Fruit fly (Drosophila melanogaster) whole organism, embryonic: ENCODE results near the gene sud1.

Experiments
- Ada2b ChIP-seq: fragments of 200-800 bp; sonication (Bioruptor generic); IDR thresholded peaks from 2 replicates; pipeline ENCODE4 v1.3.6; 2022; ENCODE audit warnings: missing biosample characterization, missing genetic modification characterization
- B-H2 ChIP-seq: fragments of 200-800 bp; sonication (Bioruptor generic); optimal IDR thresholded peaks from 2 replicates; lab custom pipeline; 2018; ENCODE audit warnings: missing biosample characterization, mild to moderate bottlenecking, missing genetic modification characterization
- Bdp1 ChIP-seq: fragments of 200-800 bp; sonication (Bioruptor generic); optimal IDR thresholded peaks from 3 replicates; lab custom pipeline; 2016; ENCODE audit warnings: missing biosample characterization, missing genetic modification characterization
- CG10267 ChIP-seq: fragments of 200-800 bp; sonication (Bioruptor generic); optimal IDR thresholded peaks from 2 replicates; lab custom pipeline; 2018; ENCODE audit warnings: missing biosample characterization, mild to moderate bottlenecking, missing genetic modification characterization, moderate library complexity
- CG10366 ChIP-seq: fragments of 200-800 bp; sonication (Bioruptor generic); IDR thresholded peaks from 2 replicates; pipeline ENCODE4 v1.3.6; 2022; ENCODE audit warnings: missing biosample characterization, missing genetic modification characterization
- CG10431 ChIP-seq: fragments of 200-800 bp; sonication (Bioruptor generic); optimal IDR thresholded peaks from 3 replicates; lab custom pipeline; 2018; ENCODE audit warnings: missing biosample characterization, mild to moderate bottlenecking, missing genetic modification characterization
- CG11247 ChIP-seq: fragments of 200-800 bp; sonication (Bioruptor generic); IDR thresholded peaks from 2 replicates; pipeline ENCODE4 v1.3.6; 2022; ENCODE audit warnings: missing biosample characterization, missing genetic modification characterization
- CG11398 ChIP-seq: fragments of 200-800 bp; sonication (Bioruptor generic); optimal IDR thresholded peaks from 2 replicates; lab custom pipeline; 2016; ENCODE audit warnings: missing biosample characterization, missing genetic modification characterization
- CG12236 ChIP-seq: fragments of 200-800 bp; sonication (Bioruptor generic); optimal IDR thresholded peaks from 2 replicates; lab custom pipeline; 2016; ENCODE audit warnings: missing biosample characterization, missing genetic modification characterization
- CG12659 ChIP-seq: fragments of 200-800 bp; sonication (Bioruptor generic); optimal IDR thresholded peaks from 3 replicates; lab custom pipeline; 2017; ENCODE audit warnings: mild to moderate bottlenecking, missing biosample characterization, missing genetic modification reagents, missing genetic modification characterization
- CG13123 ChIP-seq: fragments of 200-800 bp; sonication (Bioruptor generic); optimal IDR thresholded peaks from 2 replicates; lab custom pipeline; 2016; ENCODE audit warnings: missing biosample characterization, missing genetic modification characterization
- CG14050 ChIP-seq: fragments of 200-800 bp; sonication (Bioruptor generic); IDR thresholded peaks from 3 replicates; pipeline ENCODE4 v1.3.6; 2022; ENCODE audit warnings: missing biosample characterization, missing genetic modification characterization
- CG14860 ChIP-seq: fragments of 200-800 bp; sonication (Bioruptor generic); IDR thresholded peaks from 3 replicates; pipeline ENCODE4 v1.3.6; 2022; ENCODE audit warnings: missing biosample characterization, missing genetic modification characterization; ENCODE audit not compliant: partially characterized antibody
- CG17385 ChIP-seq: fragments of 200-800 bp; sonication (Bioruptor generic); optimal IDR thresholded peaks from 3 replicates; lab custom pipeline; 2018; ENCODE audit warnings: missing biosample characterization, mild to moderate bottlenecking, missing genetic modification characterization
- CG17829 ChIP-seq: fragments of 200-800 bp; optimal IDR thresholded peaks from 2 replicates; lab custom pipeline; 2019; ENCODE audit warnings: missing biosample characterization, mild to moderate bottlenecking, missing genetic modification characterization, moderate library complexity
- CG18476 ChIP-seq: fragments of 200-800 bp; sonication (Bioruptor generic); optimal IDR thresholded peaks from 2 replicates; lab custom pipeline; 2016; ENCODE audit warnings: missing biosample characterization, mild to moderate bottlenecking, missing genetic modification characterization
- CG2120 ChIP-seq: fragments of 200-800 bp; sonication (Bioruptor generic); optimal IDR thresholded peaks from 3 replicates; lab custom pipeline; 2016; ENCODE audit warnings: missing biosample characterization, missing genetic modification characterization
- CG30403 ChIP-seq: fragments of 200-800 bp; sonication (Bioruptor generic); optimal IDR thresholded peaks from 3 replicates; lab custom pipeline; 2016; ENCODE audit warnings: missing biosample characterization, missing genetic modification characterization
- CG32532 ChIP-seq: fragments of 200-800 bp; sonication (Bioruptor generic); IDR thresholded peaks from 2 replicates; pipeline ENCODE4 v1.3.6; 2022; ENCODE audit warnings: missing biosample characterization, missing genetic modification characterization
- CG3726 ChIP-seq: fragments of 200-800 bp; sonication (Bioruptor generic); IDR thresholded peaks from 3 replicates; pipeline ENCODE4, ENCODE4 v1.3.6; 2022; ENCODE audit warnings: missing biosample characterization, missing genetic modification characterization
- CG43689 ChIP-seq: fragments of 200-800 bp; sonication (Bioruptor generic); IDR thresholded peaks from 2 replicates; pipeline ENCODE4 v1.3.6; 2022; ENCODE audit warnings: missing biosample characterization, missing genetic modification characterization
- CG4730 ChIP-seq: fragments of 200-800 bp; sonication (Bioruptor generic); IDR thresholded peaks from 2 replicates; pipeline ENCODE4 v1.3.6; 2022; ENCODE audit warnings: missing biosample characterization, missing genetic modification characterization
- CG6689 ChIP-seq: fragments of 200-800 bp; sonication (Bioruptor generic); IDR thresholded peaks from 2 replicates; pipeline ENCODE4 v1.3.6; 2022; ENCODE audit warnings: missing biosample characterization, missing genetic modification characterization
- CG6791 ChIP-seq: fragments of 200-800 bp; sonication (Bioruptor generic); IDR thresholded peaks from 3 replicates; pipeline ENCODE4 v1.3.6; 2022; ENCODE audit warnings: missing biosample characterization, missing genetic modification characterization; ENCODE audit not compliant: partially characterized antibody
- CrebB ChIP-seq: fragments of 200-800 bp; sonication (Bioruptor generic); optimal IDR thresholded peaks from 3 replicates; lab custom pipeline; 2018; ENCODE audit warnings: missing biosample characterization, mild to moderate bottlenecking, missing genetic modification characterization
- Deaf1 ChIP-seq: fragments of 200-800 bp; optimal IDR thresholded peaks from 3 replicates; lab custom pipeline; 2019; ENCODE audit warnings: missing biosample characterization, mild to moderate bottlenecking, missing genetic modification characterization, moderate library complexity
- Dp ChIP-seq: fragments of 200-800 bp; sonication (Bioruptor generic); optimal IDR thresholded peaks from 2 replicates; lab custom pipeline; 2018; ENCODE audit warnings: missing biosample characterization, mild to moderate bottlenecking, missing genetic modification characterization, moderate library complexity
- E2f2 ChIP-seq: fragments of 200-800 bp; sonication (Bioruptor generic); IDR thresholded peaks from 2 replicates; pipeline ENCODE4 v1.3.6; 2022; ENCODE audit warnings: missing biosample characterization, missing genetic modification characterization
- Hmr ChIP-seq: fragments of 200-800 bp; sonication (Bioruptor generic); optimal IDR thresholded peaks from 3 replicates; lab custom pipeline; 2017; ENCODE audit warnings: mild to moderate bottlenecking, missing biosample characterization, missing genetic modification reagents, missing genetic modification characterization
- Hr3 ChIP-seq: fragments of 200-800 bp; sonication (Bioruptor generic); optimal IDR thresholded peaks from 3 replicates; lab custom pipeline; 2016; ENCODE audit warnings: missing biosample characterization, missing genetic modification characterization
- Med ChIP-seq: fragments of 200-800 bp; sonication (Bioruptor generic); peaks from one replicate; lab custom pipeline; 2016; ENCODE audit warnings: missing biosample characterization, missing genetic modification characterization, mild to moderate bottlenecking, inconsistent platforms, moderate library complexity
- Meics ChIP-seq: fragments of 200-800 bp; sonication (Bioruptor generic); optimal IDR thresholded peaks from 2 replicates; lab custom pipeline; 2017; ENCODE audit warnings: missing biosample characterization, mild to moderate bottlenecking, missing genetic modification characterization
- Oli ChIP-seq: fragments of 200-800 bp; sonication (Bioruptor generic); optimal IDR thresholded peaks from 2 replicates; lab custom pipeline; 2018; ENCODE audit warnings: missing biosample characterization, mild to moderate bottlenecking, missing genetic modification characterization, moderate library complexity
- Pdp1 ChIP-seq, 2 experiments: fragments of 200-800 bp; sonication (Bioruptor generic); optimal IDR thresholded peaks; 3 replicates each; lab custom pipeline; 2016; ENCODE audit warnings: missing biosample characterization in 2 of 2, missing genetic modification characterization in 2 of 2, mild to moderate bottlenecking in 1 of 2, moderate library complexity in 1 of 2
- Spps ChIP-seq: fragments of 200-800 bp; sonication (Bioruptor generic); optimal IDR thresholded peaks from 2 replicates; lab custom pipeline; 2018; ENCODE audit warnings: missing biosample characterization, mild to moderate bottlenecking, missing genetic modification characterization
- Sry-δ ChIP-seq: fragments of 200-800 bp; sonication (Bioruptor generic); optimal IDR thresholded peaks from 2 replicates; lab custom pipeline; 2016; ENCODE audit warnings: missing biosample characterization, missing genetic modification characterization
- chif ChIP-seq, 2 experiments: fragments of 200-800 bp; sonication (Bioruptor generic); optimal IDR thresholded peaks; 3 replicates each; lab custom pipeline; 2016; ENCODE audit warnings: missing biosample characterization in 2 of 2, missing genetic modification characterization in 2 of 2
- chn ChIP-seq: fragments of 200-800 bp; sonication (Bioruptor generic); optimal IDR thresholded peaks from 2 replicates; lab custom pipeline; 2016; ENCODE audit warnings: missing biosample characterization, missing genetic modification characterization
- crp ChIP-seq, 2 experiments: fragments of 200-800 bp; sonication (Bioruptor generic); optimal IDR thresholded peaks; 2 replicates in 1 of 2; 3 replicates in 1 of 2; lab custom pipeline; 2017; ENCODE audit warnings: missing biosample characterization in 2 of 2, missing genetic modification characterization in 2 of 2, mild to moderate bottlenecking in 1 of 2, moderate library complexity in 1 of 2
- ftz-f1 ChIP-seq: fragments of 200-800 bp; sonication (Bioruptor generic); optimal IDR thresholded peaks from 2 replicates; lab custom pipeline; 2016; ENCODE audit warnings: missing biosample characterization, missing genetic modification characterization
- gcm2 ChIP-seq: fragments of 200-800 bp; sonication (Bioruptor generic); optimal IDR thresholded peaks from 2 replicates; lab custom pipeline; 2016; ENCODE audit warnings: missing biosample characterization, missing genetic modification characterization
- ken ChIP-seq: fragments of 200-800 bp; sonication (Bioruptor generic); IDR thresholded peaks from 3 replicates; pipeline ENCODE4 v1.3.6; 2022; ENCODE audit warnings: missing biosample characterization, missing genetic modification characterization
- knrl ChIP-seq: fragments of 200-800 bp; sonication (Bioruptor generic); IDR thresholded peaks from 3 replicates; pipeline ENCODE4 v1.3.6; 2022; ENCODE audit warnings: missing biosample characterization, missing genetic modification characterization; ENCODE audit not compliant: partially characterized antibody
- lmd ChIP-seq: fragments of 200-800 bp; sonication (Bioruptor generic); IDR thresholded peaks from 2 replicates; pipeline ENCODE4 v1.3.6; 2022; ENCODE audit warnings: missing biosample characterization, missing genetic modification characterization
- pros ChIP-seq: fragments of 200-800 bp; sonication (Bioruptor generic); optimal IDR thresholded peaks from 3 replicates; lab custom pipeline; 2019; ENCODE audit warnings: missing biosample characterization, mild to moderate bottlenecking, missing genetic modification characterization, moderate library complexity
- ranshi ChIP-seq: fragments of 200-800 bp; sonication (Bioruptor generic); IDR thresholded peaks from 2 replicates; pipeline ENCODE4 v1.3.6; 2022; ENCODE audit warnings: missing biosample characterization, missing genetic modification characterization
- sens ChIP-seq: fragments of 200-800 bp; sonication (Bioruptor generic); peaks from one replicate; lab custom pipeline; 2016; ENCODE audit warnings: missing biosample characterization, missing genetic modification characterization
- so ChIP-seq: fragments of 200-800 bp; sonication (Bioruptor generic); IDR thresholded peaks from 3 replicates; pipeline ENCODE4 v1.3.6; 2022; ENCODE audit warnings: missing biosample characterization, missing genetic modification characterization
- sug ChIP-seq: fragments of 200-800 bp; optimal IDR thresholded peaks from 2 replicates; lab custom pipeline; 2019; ENCODE audit warnings: missing biosample characterization, mild to moderate bottlenecking, missing genetic modification characterization, moderate library complexity

sud1 gene

DNA sequence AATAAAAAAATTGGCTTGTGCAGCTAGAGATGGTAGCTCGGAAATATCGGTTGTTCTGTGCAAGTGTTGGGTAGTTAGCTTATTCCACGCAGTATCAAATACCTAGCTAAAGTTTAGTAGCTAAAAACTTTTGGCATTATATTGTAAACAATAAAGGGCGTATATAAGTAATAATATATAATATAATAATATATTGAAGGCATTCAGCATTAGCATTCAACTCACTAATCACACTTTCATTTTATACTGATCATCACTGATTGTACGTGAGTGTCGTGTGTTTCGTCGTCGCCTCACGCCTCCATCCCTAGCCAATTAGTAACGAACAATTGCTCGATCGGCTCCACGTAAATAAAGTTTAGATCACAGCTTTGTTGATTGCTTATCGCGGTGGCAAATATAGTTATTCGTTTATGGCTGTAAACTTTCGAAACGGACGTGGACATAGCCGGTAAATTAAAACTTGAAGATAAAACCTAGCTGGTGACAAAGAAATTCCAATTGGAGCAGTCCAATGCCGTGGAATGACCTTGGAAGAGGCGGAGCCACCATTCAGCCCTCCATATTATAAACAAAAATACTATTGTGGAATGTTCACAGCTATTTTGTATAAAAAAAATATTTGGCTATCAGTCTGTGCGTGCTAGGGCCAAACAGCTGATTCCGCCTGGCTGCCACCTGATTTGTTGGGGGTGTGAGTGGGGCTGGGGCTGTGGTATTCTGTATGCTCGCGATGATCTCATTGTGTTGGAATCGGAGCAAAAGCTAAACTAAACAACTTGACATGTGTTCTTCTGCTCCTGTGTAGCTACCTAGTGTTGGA is at the start of gene sud1, which contains the start of the genes PIG-S and CG11168:
TSS of gene sud1 (minus strand) at position 51 of the 823 bp plus-strand sequence.
TSS of gene PIG-S (minus strand) at position 51 of the 823 bp plus-strand sequence.
TSS of gene CG11168 (plus strand) at position 293 of the 823 bp plus-strand sequence.
- TF ChIP-seq Hmr (GFP tag; lab: Kevin White, UChicago) (no peak), lmd (GFP tag; lab: Robert Waterston, UW) (peak; percentile 80), pros (GFP tag; lab: Kevin White, UChicago) (no peak), CG3726 (GFP tag; lab: Robert Waterston, UW) (peak; percentile 32; the same call in 1 of the 3 replicates), CG14050 (GFP tag; lab: Robert Waterston, UW) (peak; percentile 47; the same call in 2 of the 3 replicates), E2f2 (GFP tag; lab: Robert Waterston, UW) (peak; percentile 26; the same call in 1 of the 2 replicates), Pdp1 (GFP tag; optimal IDR thresholded peaks at IDR 0.05; lab: Kevin White, UChicago) (no peak), ftz-f1 (GFP tag; lab: Kevin White, UChicago) (peak; percentile 93), knrl (GFP tag; lab: Robert Waterston, UW) (peak; percentile 98), CG12236 (GFP tag; lab: Kevin White, UChicago) (no peak), CG6689 (0 out of 2 replicates have a peak, but pooled peaks have one; percentile 24), CG13123 (peak; percentile 48), Ada2b (GFP tag; lab: Robert Waterston, UW) (peak; percentile 55; the same call in 1 of the 2 replicates), CG17829 (tag; lab: Kevin White, UChicago) (peak; percentile 62), CG18476 (GFP tag; lab: Kevin White, UChicago) (peak; percentile 66), crp (GFP tag; optimal IDR thresholded peaks at IDR 0.05; lab: Kevin White, UChicago) (peak; percentile 26 to 76), ranshi (GFP tag; lab: Robert Waterston, UW) (peak; percentile 74; the same call in 1 of the 2 replicates), Hr3 (GFP tag; lab: Kevin White, UChicago) (peak; percentile 84), gcm2 (no peak), CG32532 (GFP tag; lab: Robert Waterston, UW) (peak; percentile 58), Med (GFP tag; lab: Kevin White, UChicago) (peak; percentile 81), CG14860 (GFP tag; lab: Robert Waterston, UW) (peak; percentile 94), Bdp1 (no peak), CG30403 (GFP tag; lab: Kevin White, UChicago) (peak; percentile 65), CG10431 (GFP tag; lab: Kevin White, UChicago) (no peak), sens (GFP tag; lab: Kevin White, UChicago) (no peak), CrebB (tag; lab: Kevin White, UChicago) (no peak), Spps (tag; lab: Kevin White, UChicago) (no peak), Deaf1 (tag; lab: Kevin White, UChicago) (no peak), ken (GFP tag; lab: Robert Waterston, UW) (peak; percentile 66; the same call in 2 of the 3 replicates), CG10267 (tag; lab: Kevin White, UChicago) (peak; percentile 72), CG11247 (GFP tag; lab: Robert Waterston, UW) (0 out of 2 replicates have a peak, but pooled peaks have one; percentile 37), Meics (GFP tag; lab: Kevin White, UChicago) (peak; percentile 65), chn (GFP tag; lab: Kevin White, UChicago) (no peak), CG11398 (no peak), sug (tag; lab: Kevin White, UChicago) (no peak), so (GFP tag; lab: Robert Waterston, UW) (0 out of 3 replicates have a peak, but pooled peaks have one; percentile 54), CG6791 (GFP tag; lab: Robert Waterston, UW) (peak; percentile 82), CG10366 (peak; percentile 73), B-H2 (GFP tag; lab: Kevin White, UChicago) (no peak), Oli (tag; lab: Kevin White, UChicago) (peak; percentile 58), Dp (GFP tag; lab: Kevin White, UChicago) (no peak), CG4730 (GFP tag; lab: Robert Waterston, UW) (peak; percentile 27; the same call in 1 of the 2 replicates), CG43689 (GFP tag; lab: Robert Waterston, UW) (no peak), CG2120 (GFP tag; lab: Kevin White, UChicago) (peak; percentile 48), Sry-δ (GFP tag; lab: Kevin White, UChicago) (peak; percentile 85), chif (GFP tag; optimal IDR thresholded peaks at IDR 0.05; lab: Kevin White, UChicago) (no peak), CG12659 (peak; percentile 65), CG17385 (peak; percentile 35)
